Fruit fly (Drosophila melanogaster) whole organism, adult: ENCODE results near the gene Cp38.

Experiments used
- CG11617 ChIP-seq: fragments of 200-800 bp; sonication (Bioruptor generic); optimal IDR thresholded peaks from 2 replicates; lab custom pipeline; 2017; ENCODE audit warnings: mild to moderate bottlenecking, missing biosample characterization, missing genetic modification reagents, missing genetic modification characterization
- Crg-1 ChIP-seq: fragments of 200-800 bp; sonication (Bioruptor generic); optimal IDR thresholded peaks from 2 replicates; lab custom pipeline; 2016; ENCODE audit warnings: missing biosample characterization, missing genetic modification characterization
- Mnt ChIP-seq: fragments of 200-800 bp; sonication (Bioruptor generic); optimal IDR thresholded peaks from 2 replicates; lab custom pipeline; 2016; ENCODE audit warnings: missing biosample characterization, mild to moderate bottlenecking, missing genetic modification characterization
- cnc ChIP-seq, 2 experiments: fragments of >200 bp; optimal IDR thresholded peaks; 2 replicates each; lab custom pipeline; 2017
- pad ChIP-seq: fragments of 200-800 bp; sonication (Bioruptor generic); optimal IDR thresholded peaks from 3 replicates; lab custom pipeline; 2017; ENCODE audit warnings: missing biosample characterization, missing genetic modification characterization, mild to moderate bottlenecking, moderate library complexity, missing genetic modification reagents
- tj ChIP-seq: fragments of 200-800 bp; sonication (Bioruptor generic); optimal IDR thresholded peaks from 3 replicates; lab custom pipeline; 2017; ENCODE audit warnings: missing biosample characterization, mild to moderate bottlenecking, missing genetic modification characterization, moderate library complexity

DNA sequence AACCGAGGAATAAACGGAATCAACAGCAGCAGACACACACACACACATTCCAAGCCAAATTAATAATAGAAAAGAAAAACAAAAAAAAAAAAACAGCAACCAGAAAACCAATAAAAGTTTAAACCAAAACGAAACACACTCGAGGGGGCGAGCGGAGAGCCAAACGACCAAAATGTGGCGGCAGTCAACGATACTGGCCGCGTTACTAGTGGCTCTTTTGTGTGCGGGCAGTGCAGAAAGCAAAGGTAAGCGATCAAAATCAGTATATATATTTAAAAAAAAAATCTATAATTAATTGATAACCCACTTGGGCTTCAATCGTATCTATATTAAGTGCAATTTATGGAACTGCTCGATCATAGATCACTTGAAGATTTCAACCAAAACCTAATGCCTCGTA is 50.1 kb downstream of the Cp38 start:
- TF ChIP-seq tj (GFP tag; lab: Kevin White, UChicago): no peak
- TF ChIP-seq cnc (optimal IDR thresholded peaks at IDR 0.05; lab: Kevin White, UChicago): no peak
- no peak for TF ChIP-seq pad (GFP tag; lab: Kevin White, UChicago)
- no peak for TF ChIP-seq CG11617
- no peak for TF ChIP-seq Crg-1
- no peak for TF ChIP-seq Mnt
